Worm (Caenorhabditis elegans): ENCODE data around the gene ykt-6.

The ykt-6 gene

DNA sequence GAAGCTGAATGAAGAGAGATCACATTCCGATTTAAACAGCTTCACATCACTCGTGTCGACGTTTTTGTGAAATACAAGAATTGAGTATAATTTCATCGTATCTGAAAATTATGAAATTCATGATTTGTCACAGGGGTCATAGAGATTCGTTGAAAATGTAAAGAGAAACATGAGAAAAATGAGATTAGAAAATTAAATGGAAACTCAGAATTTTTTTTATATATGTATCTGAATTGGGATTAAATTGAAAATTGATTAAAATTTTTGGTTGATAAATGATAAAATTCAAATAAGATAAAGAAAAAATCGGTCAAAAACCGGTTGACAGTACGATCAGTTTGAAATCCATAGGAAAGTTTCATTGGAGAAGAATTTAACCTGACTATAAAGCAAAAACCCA lies at the start of gene ykt-6:
Gene ykt-6, minus strand, starts transcription at position 101 of the 400 bp plus-strand sequence.
- TF ChIP-seq efl-1 (optimal IDR thresholded peaks at IDR 0.05) (no peak), efl-1 (GFP tag; optimal IDR thresholded peaks at IDR 0.05 in 1 of 2) (peak in 1 of 2 experiments; percentile 88), mdl-1 (tag; optimal IDR thresholded peaks at IDR 0.05) (no peak)

- peak; percentile 65 for TF ChIP-seq mep-1 (tag; optimal IDR thresholded peaks at IDR 0.05)
- no peak for TF ChIP-seq unc-98 (GFP tag; IDR thresholded peaks at IDR 0.05)
- no peak for TF ChIP-seq ztf-11 (tag; optimal IDR thresholded peaks at IDR 0.05)
- TF ChIP-seq fkh-8 (tag; optimal IDR thresholded peaks at IDR 0.05) = peak; percentile 77
- no peak for TF ChIP-seq ceh-90 (tag; optimal IDR thresholded peaks at IDR 0.05)
- TF ChIP-seq F16B12.6 (tag; optimal IDR thresholded peaks at IDR 0.05) = no peak
- TF ChIP-seq ceh-63 (GFP tag; optimal IDR thresholded peaks at IDR 0.05) = no peak
- TF ChIP-seq pax-3 (tag; optimal IDR thresholded peaks at IDR 0.05) = peak; percentile 57
- TF ChIP-seq mef-2 (tag; optimal IDR thresholded peaks at IDR 0.05) = no peak
- no peak for TF ChIP-seq nhr-12 (tag; optimal IDR thresholded peaks at IDR 0.05)
- TF ChIP-seq tlp-1 (tag; optimal IDR thresholded peaks at IDR 0.05) = no peak
- peak; percentile 78 for TF ChIP-seq nhr-71 (tag; optimal IDR thresholded peaks at IDR 0.05)
- no peak for TF ChIP-seq pag-3 (tag; optimal IDR thresholded peaks at IDR 0.05; ENCODE audit: borderline replicate concordance, insufficient read depth)
- TF ChIP-seq alr-1 (tag; optimal IDR thresholded peaks at IDR 0.05; ENCODE audit: borderline replicate concordance) = no peak
- TF ChIP-seq lir-3 (tag; optimal IDR thresholded peaks at IDR 0.05; ENCODE audit: poor library complexity) = no peak
- peak; percentile 57 for TF ChIP-seq nhr-47 (tag; optimal IDR thresholded peaks at IDR 0.05)
- TF ChIP-seq lin-39 (tag; optimal IDR thresholded peaks at IDR 0.05) = no peak
- peak; percentile 74 for TF ChIP-seq C16A3.4 (tag; optimal IDR thresholded peaks at IDR 0.05)
- peak; percentile 81 for TF ChIP-seq vab-15 (tag; optimal IDR thresholded peaks at IDR 0.05)
- peak; percentile 52 to 67 (median 60) for TF ChIP-seq ceh-82 (tag; optimal IDR thresholded peaks at IDR 0.05)
- TF ChIP-seq elt-2 (tag; optimal IDR thresholded peaks at IDR 0.05) = no peak
- TF ChIP-seq ama-1 (optimal IDR thresholded peaks at IDR 0.05) = no peak
- peak; percentile 26 for TF ChIP-seq fos-1 (tag; optimal IDR thresholded peaks at IDR 0.05)
- peak; percentile 72 for TF ChIP-seq lin-13 (GFP tag; optimal IDR thresholded peaks at IDR 0.05)
- TF ChIP-seq snpc-4 (tag; optimal IDR thresholded peaks at IDR 0.05) = no peak
- no peak for TF ChIP-seq efl-3 (GFP tag; optimal IDR thresholded peaks at IDR 0.05)
- no peak for TF ChIP-seq zip-4 (GFP tag; optimal IDR thresholded peaks at IDR 0.05)
- TF ChIP-seq skn-1 (tag; optimal IDR thresholded peaks at IDR 0.05) = peak; percentile 85
- peak; percentile 23 for TF ChIP-seq hpl-2 (GFP tag; optimal IDR thresholded peaks at IDR 0.05)
- TF ChIP-seq egl-13 (tag; optimal IDR thresholded peaks at IDR 0.05) = no peak
- no peak for TF ChIP-seq fkh-4 (tag; optimal IDR thresholded peaks at IDR 0.05; ENCODE audit: borderline replicate concordance)
- TF ChIP-seq hlh-4 (tag; optimal IDR thresholded peaks at IDR 0.05) = no peak
- TF ChIP-seq lin-14 (GFP tag; optimal IDR thresholded peaks at IDR 0.05) = peak; percentile 85
- TF ChIP-seq Y116A8C.19 (tag; optimal IDR thresholded peaks at IDR 0.05; ENCODE audit: borderline replicate concordance) = no peak
- peak; percentile 56 for TF ChIP-seq rnt-1 (tag; optimal IDR thresholded peaks at IDR 0.05)
- TF ChIP-seq aly-2 (tag; optimal IDR thresholded peaks at IDR 0.05) = no peak
- no peak for TF ChIP-seq unc-62 (GFP tag; optimal IDR thresholded peaks at IDR 0.05)
- TF ChIP-seq hlh-17 (GFP tag; optimal IDR thresholded peaks at IDR 0.05; ENCODE audit: borderline replicate concordance) = no peak
- TF ChIP-seq lin-15B (tag; optimal IDR thresholded peaks at IDR 0.05) = peak; percentile 92
- peak; percentile 66 to 74 (median 70) for TF ChIP-seq dpl-1 (GFP tag; optimal IDR thresholded peaks at IDR 0.05)
- TF ChIP-seq tbx-2 (tag; optimal IDR thresholded peaks at IDR 0.05) = peak; percentile 60
- TF ChIP-seq nhr-84 (tag; optimal IDR thresholded peaks at IDR 0.05) = no peak
- no peak for TF ChIP-seq ces-1 (GFP tag; optimal IDR thresholded peaks at IDR 0.05)
- peak; percentile 74 for TF ChIP-seq nhr-20 (tag; optimal IDR thresholded peaks at IDR 0.05)
- TF ChIP-seq zag-1 (tag; optimal IDR thresholded peaks at IDR 0.05) = no peak
- peak; percentile 77 to 78 for TF ChIP-seq efl-1 (optimal IDR thresholded peaks at IDR 0.05)
- TF ChIP-seq efl-1 (GFP tag; optimal IDR thresholded peaks at IDR 0.05 in 1 of 2) = peak; percentile 66 to 96
- no peak for TF ChIP-seq ets-5 (GFP tag; IDR thresholded peaks at IDR 0.05)
- no peak for TF ChIP-seq unc-30 (tag; optimal IDR thresholded peaks at IDR 0.05)
- peak; percentile 53 for TF ChIP-seq unc-86 (tag; optimal IDR thresholded peaks at IDR 0.05)
These were observed 48.8 kb upstream of the ykt-6 start, which contains the start of gene gsp-2 for ce11 chrIII:7336214-7336613. Gene gsp-2, plus strand, starts transcription at chrIII:7336587.

Data from whole organism, L1 larva.